Fruit fly (Drosophila melanogaster) whole organism, prepupa: ENCODE data around the gene TBC1D16.

Experiments used
- CG11762 ChIP-seq: fragments of 200-800 bp; sonication (Bioruptor generic); optimal IDR thresholded peaks from 3 replicates; lab custom pipeline; 2016; ENCODE audit warnings: missing biosample characterization, missing genetic modification characterization; ENCODE audit not compliant: insufficient read depth
- CG1621 ChIP-seq: fragments of 200-800 bp; sonication (Bioruptor generic); optimal IDR thresholded peaks from 3 replicates; lab custom pipeline; 2018; ENCODE audit warnings: missing biosample characterization, mild to moderate bottlenecking, missing genetic modification characterization
- Lpt ChIP-seq: fragments of 200-800 bp; sonication (Bioruptor generic); optimal IDR thresholded peaks from 3 replicates; lab custom pipeline; 2016; ENCODE audit warnings: missing biosample characterization, missing genetic modification characterization
- acj6 ChIP-seq: fragments of 200-800 bp; sonication (Bioruptor generic); optimal IDR thresholded peaks from 3 replicates; lab custom pipeline; 2016; ENCODE audit warnings: missing biosample characterization, missing genetic modification characterization
- cyc ChIP-seq: fragments of 200-800 bp; sonication (Bioruptor generic); optimal IDR thresholded peaks from 3 replicates; lab custom pipeline; 2016; ENCODE audit warnings: missing biosample characterization, missing genetic modification characterization
- fd59A ChIP-seq: fragments of 200-800 bp; sonication (Bioruptor generic); optimal IDR thresholded peaks from 2 replicates; lab custom pipeline; 2017; ENCODE audit warnings: missing biosample characterization, mild to moderate bottlenecking, missing genetic modification characterization, missing genetic modification reagents
- svp ChIP-seq: fragments of 200-800 bp; sonication (Bioruptor generic); peaks from one replicate; lab custom pipeline; 2016; ENCODE audit warnings: missing biosample characterization, missing genetic modification characterization

DNA sequence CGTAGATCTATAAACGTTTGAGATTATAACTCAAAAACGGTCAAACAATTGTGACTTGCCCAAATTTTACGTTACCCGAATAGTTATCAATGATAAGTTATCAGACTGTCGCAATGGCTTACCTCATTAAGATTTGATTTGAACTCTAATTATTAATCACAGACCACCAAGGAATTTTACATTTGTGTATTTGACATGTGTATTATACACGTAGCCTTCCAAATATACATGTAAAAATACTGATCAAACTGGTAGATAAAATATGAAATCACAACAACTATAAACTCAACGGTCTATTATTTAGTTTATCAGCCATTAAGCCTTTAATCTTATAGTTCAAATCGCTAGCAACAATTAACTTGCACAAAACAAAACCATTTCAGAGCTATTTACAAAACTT is 42.0 kb downstream of the TBC1D16 start:
- TF ChIP-seq CG11762 (GFP tag; lab: Kevin White, UChicago): no peak
- no peak for TF ChIP-seq Lpt (GFP tag; lab: Kevin White, UChicago)
- TF ChIP-seq acj6 (GFP tag; lab: Kevin White, UChicago): no peak
- no peak for TF ChIP-seq cyc
- TF ChIP-seq CG1621: no peak
- no peak for TF ChIP-seq fd59A
- TF ChIP-seq svp (GFP tag; lab: Kevin White, UChicago): no peak
